Worm (Caenorhabditis elegans) whole organism, L3 larva: ENCODE results near the gene ZK354.6.

Experiments used
- ZK546.5 ChIP-seq: sonication (generic microtip); optimal IDR thresholded peaks from 2 replicates; lab custom pipeline; 2017; ENCODE audit warnings: missing biosample characterization, missing genetic modification characterization
- aly-2 ChIP-seq: fragments of 150-350 bp; optimal IDR thresholded peaks from 2 replicates; lab custom pipeline; 2014; ENCODE audit warnings: missing biosample characterization, missing genetic modification characterization
- ceh-16 ChIP-seq: sonication (generic microtip); optimal IDR thresholded peaks from 2 replicates; lab custom pipeline; 2017; ENCODE audit warnings: missing biosample characterization, missing genetic modification characterization
- ceh-9 ChIP-seq: sonication (generic microtip); optimal IDR thresholded peaks from 2 replicates; lab custom pipeline; 2018; ENCODE audit warnings: missing biosample characterization, missing genetic modification characterization
- daf-12 ChIP-seq: fragments of 150-350 bp; optimal IDR thresholded peaks from 2 replicates; lab custom pipeline; 2014; ENCODE audit warnings: missing biosample characterization, missing genetic modification reagents, missing genetic modification characterization
- egl-27 ChIP-seq: sonication (generic microtip); optimal IDR thresholded peaks from 4 replicates; lab custom pipeline; 2017; ENCODE audit warnings: missing biosample characterization, missing genetic modification reagents, missing genetic modification characterization
- egl-5 ChIP-seq: fragments of 150-350 bp; optimal IDR thresholded peaks from 2 replicates; lab custom pipeline; 2017; ENCODE audit warnings: missing biosample characterization, missing genetic modification reagents, missing genetic modification characterization, inconsistent platforms
- elt-2 ChIP-seq: sonication (generic microtip); optimal IDR thresholded peaks from 2 replicates; lab custom pipeline; 2016; ENCODE audit warnings: missing genetic modification reagents, mild to moderate bottlenecking, missing genetic modification characterization, missing compliant biosample characterization
- eor-1 ChIP-seq, 2 experiments: fragments of 150-350 bp; optimal IDR thresholded peaks; 2 replicates each; lab custom pipeline; 2014 to 2018; ENCODE audit warnings: missing biosample characterization in 2 of 2, missing genetic modification characterization in 2 of 2
- fkh-10 ChIP-seq: sonication (generic microtip); optimal IDR thresholded peaks from 2 replicates; lab custom pipeline; 2017; ENCODE audit warnings: missing biosample characterization, missing genetic modification reagents, missing genetic modification characterization
- fkh-2 ChIP-seq: fragments of 150-350 bp; optimal IDR thresholded peaks from 2 replicates; lab custom pipeline; 2014; ENCODE audit warnings: missing biosample characterization, missing genetic modification reagents, missing genetic modification characterization
- jun-1 ChIP-seq: fragments of 150-350 bp; optimal IDR thresholded peaks from 2 replicates; lab custom pipeline; 2014; ENCODE audit warnings: missing biosample characterization, missing genetic modification reagents, missing genetic modification characterization
- lin-15B ChIP-seq: fragments of 150-350 bp; optimal IDR thresholded peaks from 2 replicates; lab custom pipeline; 2014; ENCODE audit warnings: missing biosample characterization, missing genetic modification characterization
- lin-39 ChIP-seq: fragments of 150-350 bp; optimal IDR thresholded peaks from 2 replicates; lab custom pipeline; 2018; ENCODE audit warnings: missing biosample characterization, missing genetic modification reagents, missing genetic modification characterization
- mdl-1 ChIP-seq: fragments of 150-350 bp; optimal IDR thresholded peaks from 2 replicates; lab custom pipeline; 2014; ENCODE audit warnings: missing biosample characterization, missing genetic modification characterization
- mml-1 ChIP-seq: fragments of 150-350 bp; sonication (generic microtip); optimal IDR thresholded peaks from 3 replicates; lab custom pipeline; 2014; ENCODE audit warnings: missing biosample characterization, missing genetic modification characterization
- nfya-1 ChIP-seq: sonication (generic microtip); optimal IDR thresholded peaks from 2 replicates; lab custom pipeline; 2017; ENCODE audit warnings: missing genetic modification characterization, mild to moderate bottlenecking, missing compliant biosample characterization, antibody characterized with exemption, moderate library complexity; ENCODE audit not compliant: insufficient read depth
- nhr-11 ChIP-seq: fragments of 150-350 bp; optimal IDR thresholded peaks from 2 replicates; lab custom pipeline; 2014; ENCODE audit warnings: missing biosample characterization, missing genetic modification characterization
- nhr-12 ChIP-seq: fragments of 150-350 bp; optimal IDR thresholded peaks from 2 replicates; lab custom pipeline; 2014; ENCODE audit warnings: missing biosample characterization, missing genetic modification characterization
- nhr-23 ChIP-seq: fragments of 150-350 bp; optimal IDR thresholded peaks from 2 replicates; lab custom pipeline; 2014; ENCODE audit warnings: missing biosample characterization, missing genetic modification reagents, missing genetic modification characterization
- nhr-28 ChIP-seq: fragments of 150-350 bp; optimal IDR thresholded peaks from 2 replicates; lab custom pipeline; 2014; ENCODE audit warnings: missing biosample characterization, missing genetic modification characterization
- nhr-43 ChIP-seq: sonication (generic microtip); optimal IDR thresholded peaks from 2 replicates; lab custom pipeline; 2016; ENCODE audit warnings: mild to moderate bottlenecking, missing genetic modification characterization, missing compliant biosample characterization; ENCODE audit not compliant: poor library complexity, severe bottlenecking
- nhr-67 ChIP-seq: fragments of 150-350 bp; optimal IDR thresholded peaks from 2 replicates; lab custom pipeline; 2014; ENCODE audit warnings: missing biosample characterization, missing genetic modification characterization
- nhr-76 ChIP-seq: fragments of 150-350 bp; sonication (generic microtip); optimal IDR thresholded peaks from 5 replicates; lab custom pipeline; 2014; ENCODE audit warnings: missing biosample characterization, missing genetic modification characterization
- nhr-77 ChIP-seq: fragments of 150-350 bp; optimal IDR thresholded peaks from 2 replicates; lab custom pipeline; 2014; ENCODE audit warnings: missing biosample characterization, missing genetic modification characterization
- pqm-1 ChIP-seq: fragments of 150-350 bp; optimal IDR thresholded peaks from 2 replicates; lab custom pipeline; 2017; ENCODE audit warnings: missing biosample characterization, missing genetic modification characterization, inconsistent platforms
- sea-2 ChIP-seq: fragments of 150-350 bp; sonication (generic microtip); optimal IDR thresholded peaks from 4 replicates; lab custom pipeline; 2014; ENCODE audit warnings: missing biosample characterization, missing genetic modification reagents, missing genetic modification characterization
- skn-1 ChIP-seq: fragments of 150-350 bp; optimal IDR thresholded peaks from 2 replicates; lab custom pipeline; 2014; ENCODE audit warnings: missing biosample characterization, missing genetic modification characterization
- snpc-4 ChIP-seq: fragments of 150-350 bp; optimal IDR thresholded peaks from 2 replicates; lab custom pipeline; 2014; ENCODE audit warnings: missing biosample characterization, missing genetic modification characterization
- tbx-2 ChIP-seq: sonication (generic microtip); optimal IDR thresholded peaks from 2 replicates; lab custom pipeline; 2016; ENCODE audit warnings: mild to moderate bottlenecking, missing genetic modification characterization, missing compliant biosample characterization
- unc-39 ChIP-seq: sonication (generic microtip); optimal IDR thresholded peaks from 4 replicates; lab custom pipeline; 2017; ENCODE audit warnings: missing biosample characterization, missing genetic modification characterization
- unc-62 ChIP-seq: fragments of 150-350 bp; sonication (generic microtip); optimal IDR thresholded peaks from 4 replicates; lab custom pipeline; 2014; ENCODE audit warnings: missing biosample characterization, missing genetic modification reagents, missing genetic modification characterization
- zag-1 ChIP-seq: fragments of 150-350 bp; optimal IDR thresholded peaks from 2 replicates; lab custom pipeline; 2014; ENCODE audit warnings: missing biosample characterization, missing genetic modification characterization
- ztf-11 ChIP-seq: fragments of 150-350 bp; optimal IDR thresholded peaks from 2 replicates; lab custom pipeline; 2014; ENCODE audit warnings: missing biosample characterization, missing genetic modification characterization
- ztf-4 ChIP-seq: fragments of 150-350 bp; optimal IDR thresholded peaks from 2 replicates; lab custom pipeline; 2014; ENCODE audit warnings: missing biosample characterization, missing genetic modification characterization

The ZK354.6 gene

DNA sequence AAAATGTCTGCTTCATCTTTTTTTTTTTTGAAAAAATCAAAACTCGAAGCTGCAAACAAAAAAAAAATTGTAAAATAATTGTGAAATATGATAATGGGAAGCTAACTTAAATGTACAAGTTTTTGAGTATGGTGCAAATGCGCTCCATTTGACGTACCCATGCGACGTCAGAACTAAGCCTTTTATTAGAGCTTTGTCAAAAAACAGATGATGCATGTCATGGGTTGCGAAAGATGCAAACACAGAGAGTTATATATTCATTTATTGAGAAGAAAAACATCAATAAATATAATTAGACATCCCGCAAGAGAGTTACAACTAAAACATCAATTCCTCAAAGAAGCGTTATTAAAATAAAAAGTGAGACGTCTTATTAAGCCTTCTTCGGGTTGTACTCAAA, 2.9 kb downstream of the ZK354.6 start:
- TF ChIP-seq ceh-9 (tag; lab: Kevin White, UChicago) (no peak), lin-39 (no peak), egl-27 (tag; lab: Kevin White, UChicago) (no peak), nhr-76 (tag; lab: Kevin White, UChicago) (no peak), aly-2 (tag; lab: Kevin White, UChicago) (no peak), daf-12 (tag; lab: Kevin White, UChicago) (no peak), nhr-28 (tag; lab: Kevin White, UChicago) (no peak), snpc-4 (tag; lab: Kevin White, UChicago) (no peak), nfya-1 (tag; lab: Kevin White, UChicago) (no peak), eor-1 (tag; optimal IDR thresholded peaks at IDR 0.05; lab: Kevin White, UChicago) (no peak), sea-2 (GFP tag; lab: Kevin White, UChicago) (no peak), ztf-11 (no peak), nhr-77 (tag; lab: Kevin White, UChicago) (no peak)
- TF ChIP-seq, all 47 proteins: peak for 0

DNA sequence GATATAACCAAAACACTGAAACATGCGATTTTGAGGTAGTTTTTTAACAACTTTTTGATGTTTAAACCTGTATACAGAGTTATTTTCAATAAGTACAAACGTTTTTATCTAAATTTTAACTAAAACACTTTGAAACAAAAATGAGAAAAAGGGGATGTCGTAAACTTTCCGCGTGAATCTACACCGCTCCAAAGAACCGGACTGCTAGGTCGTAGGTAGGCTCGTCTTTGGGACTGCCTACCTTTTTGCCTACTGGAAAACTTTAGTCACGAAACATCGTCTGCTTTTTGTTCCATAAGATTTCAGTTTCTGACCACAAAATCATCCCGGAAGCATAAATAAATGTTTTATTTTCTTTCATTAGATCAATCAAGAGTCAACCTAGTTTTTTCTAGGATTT, 6.1 kb downstream of the ZK354.6 start:
- TF ChIP-seq fkh-2 (tag; lab: Kevin White, UChicago), result no peak
- TF ChIP-seq lin-39, result no peak
- no peak for TF ChIP-seq lin-15B (tag; lab: Kevin White, UChicago)
- TF ChIP-seq unc-39 (tag; lab: Kevin White, UChicago), result no peak
- TF ChIP-seq mdl-1 (tag; lab: Kevin White, UChicago), result no peak
- TF ChIP-seq mml-1 (tag; lab: Kevin White, UChicago), result no peak

DNA sequence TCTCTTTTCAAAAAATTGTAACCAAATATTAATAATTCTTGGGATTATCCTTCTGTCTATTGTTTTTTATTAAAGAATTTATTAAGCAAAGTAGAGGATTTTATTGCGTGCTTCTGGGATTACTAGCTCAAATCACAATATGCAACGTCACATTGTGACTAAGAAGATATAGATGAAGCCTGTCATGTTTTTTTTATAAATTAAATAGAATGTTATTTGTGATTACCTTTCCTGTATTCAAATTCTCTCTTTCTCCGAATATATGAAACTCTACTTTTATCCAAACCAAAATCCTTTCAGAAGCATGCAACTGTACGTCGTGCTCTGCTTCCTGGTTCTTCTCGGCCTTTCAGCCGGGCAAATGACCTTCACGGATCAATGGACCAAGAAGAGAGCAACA, 6.8 kb downstream of the ZK354.6 start, which contains the start of gene nlp-47:
Gene nlp-47, plus strand, starts transcription at position 301 of the 400 bp plus-strand sequence.
- no peak for TF ChIP-seq nhr-12 (tag; lab: Kevin White, UChicago)
- no peak for TF ChIP-seq zag-1
- TF ChIP-seq nhr-23 (tag; lab: Kevin White, UChicago), result no peak
- no peak for TF ChIP-seq fkh-10 (GFP tag; lab: Kevin White, UChicago)
- no peak for TF ChIP-seq ztf-4
- TF ChIP-seq snpc-4 (tag; lab: Kevin White, UChicago), result no peak
- no peak for TF ChIP-seq elt-2 (tag; lab: Kevin White, UChicago)

DNA sequence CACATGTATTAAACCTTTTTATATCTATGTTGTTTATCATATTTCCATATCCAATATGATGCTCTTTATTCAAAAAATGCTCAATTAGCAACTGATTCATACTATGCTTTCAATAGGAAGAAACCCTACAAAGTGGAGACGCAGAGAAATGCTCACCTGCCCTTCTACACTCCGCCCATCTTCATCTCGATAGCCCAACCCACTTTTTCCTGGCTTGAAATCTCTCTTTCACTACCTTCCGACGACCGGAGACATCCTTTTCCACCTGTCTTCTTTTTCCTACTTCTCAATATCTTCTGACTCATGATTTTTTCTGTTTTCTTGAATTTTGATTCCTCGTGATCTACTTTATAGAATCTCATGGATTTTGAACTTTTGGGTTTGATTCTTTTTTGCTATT, 8.4 kb downstream of the ZK354.6 start:
- TF ChIP-seq ceh-16 (tag; lab: Kevin White, UChicago) (no peak), nhr-77 (tag; lab: Kevin White, UChicago) (no peak), nhr-67 (tag; lab: Kevin White, UChicago) (no peak), ZK546.5 (tag; lab: Kevin White, UChicago) (no peak), nhr-11 (tag; lab: Kevin White, UChicago) (no peak), pqm-1 (tag; lab: Kevin White, UChicago) (no peak)

DNA sequence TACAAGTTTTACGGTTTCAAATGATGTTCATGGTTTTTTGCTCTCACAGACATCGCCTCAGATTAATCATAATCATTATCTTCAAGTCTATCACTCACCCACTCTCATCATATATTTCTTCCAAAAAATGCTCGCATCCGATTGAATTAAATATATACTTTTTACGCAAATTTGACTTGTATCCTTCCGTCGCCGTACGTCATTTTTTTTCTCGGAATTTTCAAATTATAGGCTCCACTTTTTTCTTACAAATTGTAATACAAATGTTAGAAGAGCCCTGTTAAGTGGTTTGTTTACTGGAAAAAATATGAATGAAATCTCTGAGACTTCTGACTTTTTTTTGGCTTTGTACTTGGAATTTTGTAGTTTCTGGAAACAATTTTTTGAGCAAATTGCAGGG, 10.1 kb downstream of the ZK354.6 start:
- TF ChIP-seq tbx-2 (no peak), egl-5 (no peak), nhr-12 (tag; lab: Kevin White, UChicago) (no peak), jun-1 (no peak), sea-2 (GFP tag; lab: Kevin White, UChicago) (no peak), aly-2 (tag; lab: Kevin White, UChicago) (no peak), eor-1 (tag; optimal IDR thresholded peaks at IDR 0.05; lab: Kevin White, UChicago) (no peak)

DNA sequence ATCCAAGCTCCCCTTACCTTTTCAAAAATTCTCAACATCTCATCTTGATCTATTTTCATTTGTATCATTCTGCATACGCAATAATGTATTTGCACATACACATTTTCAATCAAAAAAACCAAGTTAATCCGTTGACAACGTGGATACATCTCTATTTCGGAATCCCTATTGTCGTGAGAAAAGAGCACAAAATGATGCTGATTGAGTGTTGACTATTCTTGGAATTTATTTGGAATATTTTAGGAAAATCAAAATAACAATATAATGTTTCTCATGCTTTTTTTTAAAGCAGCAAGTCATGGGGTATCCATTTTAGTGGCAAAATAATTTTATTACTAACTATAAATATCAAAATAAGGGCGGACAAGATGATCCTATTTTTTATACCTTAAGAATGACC, 15.9 kb downstream of the ZK354.6 start:
- TF ChIP-seq fkh-10 (GFP tag; lab: Kevin White, UChicago) (no peak), eor-1 (tag; optimal IDR thresholded peaks at IDR 0.05; lab: Kevin White, UChicago) (no peak), unc-62 (GFP tag; lab: Kevin White, UChicago) (no peak), lin-39 (no peak), skn-1 (tag; lab: Kevin White, UChicago) (no peak), nhr-43 (no peak), fkh-2 (tag; lab: Kevin White, UChicago) (no peak), ztf-4 (no peak), ceh-9 (tag; lab: Kevin White, UChicago) (no peak), zag-1 (no peak), nfya-1 (tag; lab: Kevin White, UChicago) (no peak), ceh-16 (tag; lab: Kevin White, UChicago) (no peak)
- TF ChIP-seq, all 47 proteins: peak for 0
